Fruit fly (Drosophila melanogaster) whole organism, embryonic: ENCODE results near the gene CG43400.
A peak's percentile ranks its signal among the peaks of the same experiment; 100 is the strongest.

ENCODE experiments used
- Asciz ChIP-seq: fragments of 200-800 bp; sonication (Bioruptor generic); optimal IDR thresholded peaks from 2 replicates; lab custom pipeline; 2017; ENCODE audit warnings: missing biosample characterization, mild to moderate bottlenecking, missing genetic modification characterization, missing genetic modification reagents
- Bgb ChIP-seq: fragments of 200-800 bp; sonication (Bioruptor generic); IDR thresholded peaks from 2 replicates; pipeline ENCODE4 v1.3.6; 2022; ENCODE audit warnings: missing biosample characterization, missing genetic modification characterization; ENCODE audit not compliant: partially characterized antibody
- C15 ChIP-seq: fragments of 200-800 bp; sonication (Bioruptor generic); IDR thresholded peaks from 3 replicates; pipeline ENCODE4 v1.3.6; 2022; ENCODE audit warnings: missing biosample characterization, missing genetic modification characterization
- CG10274 ChIP-seq: fragments of 200-800 bp; sonication (Bioruptor generic); optimal IDR thresholded peaks from 3 replicates; lab custom pipeline; 2017; ENCODE audit warnings: missing biosample characterization, mild to moderate bottlenecking, missing genetic modification characterization
- CG12071 ChIP-seq: fragments of 200-800 bp; sonication (Bioruptor generic); optimal IDR thresholded peaks from 3 replicates; lab custom pipeline; 2018; ENCODE audit warnings: missing biosample characterization, mild to moderate bottlenecking, missing genetic modification characterization
- CG14441 ChIP-seq: fragments of 200-800 bp; sonication (Bioruptor generic); IDR thresholded peaks from 2 replicates; pipeline ENCODE4 v1.3.6; 2022; ENCODE audit warnings: missing biosample characterization, missing genetic modification characterization
- CG15696 ChIP-seq: fragments of 200-800 bp; sonication (Bioruptor generic); optimal IDR thresholded peaks from 2 replicates; lab custom pipeline; 2019; ENCODE audit warnings: missing biosample characterization, mild to moderate bottlenecking, missing genetic modification characterization, moderate library complexity
- CG16815 ChIP-seq: fragments of 200-800 bp; sonication (Bioruptor generic); optimal IDR thresholded peaks from 3 replicates; lab custom pipeline; 2017; ENCODE audit warnings: missing biosample characterization, mild to moderate bottlenecking, missing genetic modification characterization
- CG18599 ChIP-seq: fragments of 200-800 bp; sonication (Bioruptor generic); optimal IDR thresholded peaks from 3 replicates; lab custom pipeline; 2017; ENCODE audit warnings: missing biosample characterization, missing genetic modification characterization, mild to moderate bottlenecking, moderate library complexity, missing genetic modification reagents
- CG31365 ChIP-seq: fragments of 200-800 bp; sonication (Bioruptor generic); optimal IDR thresholded peaks from 2 replicates; lab custom pipeline; 2018; ENCODE audit warnings: missing biosample characterization, mild to moderate bottlenecking, missing genetic modification characterization
- CG33213 ChIP-seq: fragments of 200-800 bp; sonication (Bioruptor generic); optimal IDR thresholded peaks from 3 replicates; lab custom pipeline; 2016; ENCODE audit warnings: missing biosample characterization, missing genetic modification characterization
- CG34224 ChIP-seq: fragments of 200-800 bp; sonication (Bioruptor generic); IDR thresholded peaks from 3 replicates; pipeline ENCODE4 v1.3.6; 2022; ENCODE audit warnings: missing biosample characterization, missing genetic modification characterization; ENCODE audit not compliant: partially characterized antibody
- CG34376 ChIP-seq: fragments of 200-800 bp; sonication (Bioruptor generic); optimal IDR thresholded peaks from 2 replicates; lab custom pipeline; 2018; ENCODE audit warnings: missing biosample characterization, mild to moderate bottlenecking, missing genetic modification characterization
- CG42726 ChIP-seq: fragments of 200-800 bp; sonication (Bioruptor generic); IDR thresholded peaks from 2 replicates; pipeline ENCODE4 v1.3.6; 2022; ENCODE audit warnings: missing biosample characterization, missing genetic modification characterization; ENCODE audit not compliant: partially characterized antibody
- CG4617 ChIP-seq: fragments of 200-800 bp; sonication (Bioruptor generic); optimal IDR thresholded peaks from 3 replicates; lab custom pipeline; 2016; ENCODE audit warnings: missing biosample characterization, missing genetic modification characterization, borderline replicate concordance
- CG6791 ChIP-seq: fragments of 200-800 bp; sonication (Bioruptor generic); IDR thresholded peaks from 3 replicates; pipeline ENCODE4 v1.3.6; 2022; ENCODE audit warnings: missing biosample characterization, missing genetic modification characterization; ENCODE audit not compliant: partially characterized antibody
- CG7839 ChIP-seq: fragments of 200-800 bp; sonication (Bioruptor generic); optimal IDR thresholded peaks from 3 replicates; lab custom pipeline; 2018; ENCODE audit warnings: missing biosample characterization, mild to moderate bottlenecking, missing genetic modification characterization, moderate library complexity
- Camta ChIP-seq: fragments of 200-800 bp; sonication (Bioruptor generic); optimal IDR thresholded peaks from 2 replicates; lab custom pipeline; 2016; ENCODE audit warnings: missing biosample characterization, missing genetic modification characterization
- Dbx ChIP-seq: fragments of 200-800 bp; sonication (Bioruptor generic); IDR thresholded peaks from 3 replicates; pipeline ENCODE4 v1.3.6; 2022; ENCODE audit warnings: missing biosample characterization, missing genetic modification characterization
- Fer1 ChIP-seq: fragments of 200-800 bp; sonication (Bioruptor generic); optimal IDR thresholded peaks from 2 replicates; lab custom pipeline; 2017; ENCODE audit warnings: missing biosample characterization, mild to moderate bottlenecking, missing genetic modification characterization
- H15 ChIP-seq: fragments of 200-800 bp; sonication (Bioruptor generic); IDR thresholded peaks from 3 replicates; pipeline ENCODE4 v1.3.6; 2022; ENCODE audit warnings: missing biosample characterization, missing genetic modification characterization
- HLH4C ChIP-seq: fragments of 200-800 bp; sonication (Bioruptor generic); IDR thresholded peaks from 3 replicates; pipeline ENCODE4 v1.3.6; 2022; ENCODE audit warnings: missing biosample characterization, missing genetic modification characterization; ENCODE audit not compliant: partially characterized antibody
- HmgZ ChIP-seq: fragments of 200-800 bp; sonication (Bioruptor generic); optimal IDR thresholded peaks from 2 replicates; lab custom pipeline; 2018; ENCODE audit warnings: missing biosample characterization, mild to moderate bottlenecking, missing genetic modification characterization
- Med ChIP-seq: fragments of 200-800 bp; sonication (Bioruptor generic); peaks from one replicate; lab custom pipeline; 2016; ENCODE audit warnings: missing biosample characterization, missing genetic modification characterization, mild to moderate bottlenecking, inconsistent platforms, moderate library complexity
- Neu2 ChIP-seq: fragments of 200-800 bp; sonication (Bioruptor generic); optimal IDR thresholded peaks from 3 replicates; lab custom pipeline; 2016; ENCODE audit warnings: missing biosample characterization, missing genetic modification characterization, borderline replicate concordance
- Opbp ChIP-seq: fragments of 200-800 bp; sonication (Bioruptor generic); IDR thresholded peaks from 3 replicates; pipeline ENCODE4 v1.3.6; 2022; ENCODE audit warnings: missing biosample characterization, missing genetic modification characterization; ENCODE audit not compliant: partially characterized antibody
- Scr ChIP-seq: fragments of 200-800 bp; sonication (Bioruptor generic); IDR thresholded peaks from 2 replicates; pipeline ENCODE4 v1.3.6; 2022; ENCODE audit warnings: missing biosample characterization, missing genetic modification characterization; ENCODE audit not compliant: partially characterized antibody
- Ssrp ChIP-seq: fragments of 200-800 bp; sonication (Bioruptor generic); optimal IDR thresholded peaks from 2 replicates; lab custom pipeline; 2018; ENCODE audit warnings: missing biosample characterization, mild to moderate bottlenecking, missing genetic modification characterization, moderate library complexity
- aop ChIP-seq: fragments of 200-800 bp; sonication (Bioruptor generic); IDR thresholded peaks from 2 replicates; pipeline ENCODE4 v1.3.6; 2022; ENCODE audit warnings: missing biosample characterization, missing genetic modification characterization
- bbx ChIP-seq: fragments of 200-800 bp; sonication (Bioruptor generic); IDR thresholded peaks from 2 replicates; pipeline ENCODE4 v1.3.6; 2022; ENCODE audit warnings: missing biosample characterization, missing genetic modification characterization; ENCODE audit not compliant: partially characterized antibody
- bowl ChIP-seq: fragments of 200-800 bp; sonication (Bioruptor generic); IDR thresholded peaks from 2 replicates; pipeline ENCODE4 v1.3.6; 2022; ENCODE audit warnings: missing biosample characterization, missing genetic modification characterization
- chinmo ChIP-seq: fragments of 200-800 bp; sonication (Bioruptor generic); IDR thresholded peaks from 4 replicates; pipeline ENCODE4 v1.3.6; 2022; ENCODE audit warnings: missing biosample characterization, missing genetic modification characterization; ENCODE audit not compliant: partially characterized antibody
- ems ChIP-seq: fragments of 200-800 bp; sonication (Bioruptor generic); optimal IDR thresholded peaks from 3 replicates; lab custom pipeline; 2016; ENCODE audit warnings: missing biosample characterization, missing genetic modification characterization
- fd64A ChIP-seq: fragments of 200-800 bp; sonication (Bioruptor generic); optimal IDR thresholded peaks from 3 replicates; lab custom pipeline; 2018; ENCODE audit warnings: missing biosample characterization, mild to moderate bottlenecking, missing genetic modification characterization
- gcm2 ChIP-seq: fragments of 200-800 bp; sonication (Bioruptor generic); optimal IDR thresholded peaks from 2 replicates; lab custom pipeline; 2016; ENCODE audit warnings: missing biosample characterization, missing genetic modification characterization
- hb ChIP-seq: fragments of 200-800 bp; sonication (Bioruptor generic); IDR thresholded peaks from 3 replicates; pipeline ENCODE4 v1.3.6; 2022; ENCODE audit warnings: missing biosample characterization, missing genetic modification characterization; ENCODE audit not compliant: partially characterized antibody
- jigr1 ChIP-seq: fragments of 200-800 bp; sonication (Bioruptor generic); IDR thresholded peaks from 3 replicates; pipeline ENCODE4 v1.3.6; 2022; ENCODE audit warnings: missing biosample characterization, missing genetic modification characterization
- jing ChIP-seq: fragments of 200-800 bp; sonication (Bioruptor generic); optimal IDR thresholded peaks from 2 replicates; lab custom pipeline; 2018; ENCODE audit warnings: missing biosample characterization, mild to moderate bottlenecking, missing genetic modification characterization
- knrl ChIP-seq: fragments of 200-800 bp; sonication (Bioruptor generic); IDR thresholded peaks from 3 replicates; pipeline ENCODE4 v1.3.6; 2022; ENCODE audit warnings: missing biosample characterization, missing genetic modification characterization; ENCODE audit not compliant: partially characterized antibody
- nerfin-2 ChIP-seq: fragments of 200-800 bp; sonication (Bioruptor generic); IDR thresholded peaks from 2 replicates; pipeline ENCODE4 v1.3.6; 2022; ENCODE audit warnings: missing biosample characterization, missing genetic modification characterization; ENCODE audit not compliant: partially characterized antibody
- odd ChIP-seq: fragments of 200-800 bp; sonication (Bioruptor generic); optimal IDR thresholded peaks from 2 replicates; lab custom pipeline; 2017; ENCODE audit warnings: missing biosample characterization, mild to moderate bottlenecking, missing genetic modification characterization
- pb ChIP-seq: fragments of 200-800 bp; sonication (Bioruptor generic); optimal IDR thresholded peaks from 3 replicates; lab custom pipeline; 2016; ENCODE audit warnings: missing biosample characterization, missing genetic modification characterization
- sens ChIP-seq: fragments of 200-800 bp; sonication (Bioruptor generic); peaks from one replicate; lab custom pipeline; 2016; ENCODE audit warnings: missing biosample characterization, missing genetic modification characterization
- sug ChIP-seq: fragments of 200-800 bp; optimal IDR thresholded peaks from 2 replicates; lab custom pipeline; 2019; ENCODE audit warnings: missing biosample characterization, mild to moderate bottlenecking, missing genetic modification characterization, moderate library complexity
- unc-4 ChIP-seq: fragments of 200-800 bp; sonication (Bioruptor generic); IDR thresholded peaks from 2 replicates; pipeline ENCODE4 v1.3.6; 2022; ENCODE audit warnings: missing biosample characterization, missing genetic modification characterization; ENCODE audit not compliant: partially characterized antibody
- zfh1 ChIP-seq: fragments of 200-800 bp; sonication (Bioruptor generic); IDR thresholded peaks from 3 replicates; pipeline ENCODE4 v1.3.6; 2022; ENCODE audit warnings: missing biosample characterization, missing genetic modification characterization

The CG43400 gene

DNA sequence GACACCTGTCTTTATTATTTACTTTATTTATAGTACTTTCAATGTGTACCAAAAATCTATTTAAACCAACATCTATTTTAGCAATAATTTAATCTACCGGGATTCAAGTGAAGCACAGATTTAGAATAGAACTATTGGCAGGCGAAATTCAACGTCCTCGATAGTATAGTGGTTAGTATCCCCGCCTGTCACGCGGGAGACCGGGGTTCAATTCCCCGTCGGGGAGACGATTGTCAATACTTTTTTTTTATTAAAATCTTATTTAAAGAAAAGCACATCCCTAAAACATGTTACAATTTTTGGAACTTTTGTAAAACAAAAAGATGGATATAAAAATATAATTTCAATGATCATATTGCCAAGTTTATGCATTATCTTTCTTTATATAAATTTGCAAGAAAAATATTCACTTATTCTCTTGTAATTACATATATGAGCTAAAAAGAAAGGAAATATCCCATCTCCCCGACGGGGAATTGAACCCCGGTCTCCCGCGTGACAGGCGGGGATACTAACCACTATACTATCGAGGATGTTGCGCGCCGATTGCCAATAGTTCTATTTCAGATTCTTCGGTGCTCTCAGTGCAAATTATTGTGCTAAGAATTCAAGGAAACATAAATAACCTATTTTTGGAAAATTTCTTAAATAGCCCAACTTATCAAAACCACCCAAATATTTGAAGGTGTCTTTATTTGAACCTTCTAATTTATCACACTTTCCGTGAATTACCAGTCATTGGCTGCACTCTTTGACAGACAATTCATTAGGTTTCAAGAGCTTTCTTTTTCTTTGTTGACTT lies 8.7 kb upstream of the CG43400 start, which contains the start of gene CG43796 (continued):
- TF ChIP-seq fd64A (GFP tag; lab: Kevin White, UChicago), result no peak
- peak; percentile 51; the same call in 1 of the 2 replicates for TF ChIP-seq nerfin-2 (GFP tag; lab: Robert Waterston, UW)
- TF ChIP-seq CG12071 (GFP tag; lab: Kevin White, UChicago), result no peak
- TF ChIP-seq Camta, result no peak
- 0 out of 3 replicates have a peak, but pooled peaks have one; percentile 50 for TF ChIP-seq hb
- TF ChIP-seq CG10274 (GFP tag; lab: Kevin White, UChicago), result no peak
- no peak for TF ChIP-seq gcm2
- no peak for TF ChIP-seq jing
- no peak for TF ChIP-seq CG4617
- no peak for TF ChIP-seq Ssrp
- no peak for TF ChIP-seq odd (GFP tag; lab: Kevin White, UChicago)

dm6 chr2L:8485562-8485961 lies 5.0 kb upstream of the CG43400 start:
- TF ChIP-seq CG15696 (no peak), Scr (peak; percentile 56), Bgb (peak; percentile 78), sug (peak; percentile 1), Dbx (GFP tag; lab: Robert Waterston, UW) (no peak), CG42726 (GFP tag; lab: Robert Waterston, UW) (peak; percentile 89), Opbp (peak; percentile 76), CG6791 (GFP tag; lab: Robert Waterston, UW) (peak; percentile 71), Fer1 (peak; percentile 30), H15 (GFP tag; lab: Robert Waterston, UW) (no peak), hb (0 out of 3 replicates have a peak, but pooled peaks have one; percentile 39), HmgZ (tag; lab: Kevin White, UChicago) (peak; percentile 50), bowl (GFP tag; lab: Robert Waterston, UW) (0 out of 2 replicates have a peak, but pooled peaks have one; percentile 24), zfh1 (GFP tag; lab: Robert Waterston, UW) (peak; percentile 29; the same call in 1 of the 3 replicates), Neu2 (GFP tag; lab: Kevin White, UChicago) (no peak), bbx (GFP tag; lab: Robert Waterston, UW) (peak; percentile 76), jigr1 (no peak), HLH4C (peak; percentile 62), CG18599 (GFP tag; lab: Kevin White, UChicago) (no peak), CG34376 (GFP tag; lab: Kevin White, UChicago) (peak; percentile 29), chinmo (GFP tag; lab: Robert Waterston, UW) (peak; percentile 50; the same call in 1 of the 4 replicates), CG14441 (GFP tag; lab: Robert Waterston, UW) (no peak), CG16815 (GFP tag; lab: Kevin White, UChicago) (no peak), C15 (GFP tag; lab: Robert Waterston, UW) (no peak), knrl (GFP tag; lab: Robert Waterston, UW) (peak; percentile 34; the same call in 1 of the 3 replicates), ems (GFP tag; lab: Kevin White, UChicago) (no peak), CG33213 (GFP tag; lab: Kevin White, UChicago) (peak; percentile 7), CG34224 (GFP tag; lab: Robert Waterston, UW) (peak; percentile 57; the same call in 2 of the 3 replicates), unc-4 (GFP tag; lab: Robert Waterston, UW) (peak; percentile 39; the same call in 1 of the 2 replicates), aop (GFP tag; lab: Robert Waterston, UW) (no peak), Asciz (GFP tag; lab: Kevin White, UChicago) (no peak), sens (peak; percentile 87), CG7839 (tag; lab: Kevin White, UChicago) (peak; percentile 22), CG31365 (tag; lab: Kevin White, UChicago) (peak; percentile 50), Med (GFP tag; lab: Kevin White, UChicago) (peak; percentile 76), pb (GFP tag; lab: Kevin White, UChicago) (no peak)
